Fruit fly (Drosophila melanogaster): ENCODE measurements around the gene dsb.

The dsb gene

DNA sequence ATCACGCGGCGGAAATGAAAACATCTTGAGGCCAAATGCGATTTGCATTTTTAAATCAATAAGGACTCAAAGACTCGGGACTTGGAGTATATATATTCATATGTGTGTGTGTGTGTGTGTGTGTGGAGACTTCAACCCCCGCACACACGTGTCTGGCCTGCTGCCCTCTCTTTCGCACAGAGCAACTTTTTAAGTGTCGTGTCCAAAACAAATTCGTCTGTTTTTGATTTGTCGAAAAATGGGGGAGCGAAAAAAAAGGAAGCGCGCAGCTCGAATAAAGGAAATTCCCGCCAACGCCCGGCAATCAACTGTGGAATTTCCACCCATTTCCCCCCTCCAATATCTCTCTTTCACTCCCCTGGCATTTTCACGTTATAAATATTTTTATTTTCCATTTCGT lies 19.0 kb upstream of the dsb start:
- TF ChIP-seq rgr (GFP tag; optimal IDR thresholded peaks at IDR 0.05) (no peak), Abd-B (GFP tag; optimal IDR thresholded peaks at IDR 0.05) (no peak), Jra (GFP tag; optimal IDR thresholded peaks at IDR 0.05) (no peak), dsf (GFP tag; optimal IDR thresholded peaks at IDR 0.05; ENCODE audit: borderline replicate concordance) (no peak)

DNA sequence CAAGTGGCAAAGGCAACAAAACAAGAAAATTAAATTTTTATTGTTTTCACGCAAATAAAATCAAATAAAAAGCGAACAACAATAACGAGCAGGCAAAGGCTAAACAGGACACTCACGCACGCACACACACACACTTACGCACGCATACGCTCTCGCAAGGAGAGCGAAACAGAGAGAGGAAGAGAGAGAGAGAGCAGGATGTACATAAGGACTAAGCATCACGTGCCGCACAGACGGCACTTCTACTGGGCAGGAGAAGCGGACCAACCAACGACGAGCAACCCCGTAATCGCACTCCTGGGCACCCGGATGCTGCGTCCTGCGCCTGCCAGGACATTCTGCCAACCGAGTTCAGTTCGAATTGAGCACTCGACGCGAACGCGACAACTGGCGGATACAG lies 10.9 kb upstream of the dsb start, which contains the start of gene Dbx:
TSS of gene Dbx (plus strand) at position 365 of the 400 bp plus-strand sequence.
- TF ChIP-seq lola (GFP tag; optimal IDR thresholded peaks at IDR 0.05) (no peak), Hr83 (GFP tag; optimal IDR thresholded peaks at IDR 0.05; ENCODE audit: poor library complexity, severe bottlenecking) (no peak), usp (GFP tag; optimal IDR thresholded peaks at IDR 0.05) (no peak), h (GFP tag; optimal IDR thresholded peaks at IDR 0.05) (no peak), HLH106 (tag; optimal IDR thresholded peaks at IDR 0.05) (no peak), Mio (GFP tag; optimal IDR thresholded peaks at IDR 0.05) (no peak), br (GFP tag; optimal IDR thresholded peaks at IDR 0.05) (no peak), Hnf4 (GFP tag; optimal IDR thresholded peaks at IDR 0.05) (no peak), N (GFP tag; optimal IDR thresholded peaks at IDR 0.05) (no peak), foxo (GFP tag; optimal IDR thresholded peaks at IDR 0.05) (no peak), Dif (GFP tag; optimal IDR thresholded peaks at IDR 0.05; ENCODE audit: partially characterized antibody) (no peak), CG32264 (GFP tag; optimal IDR thresholded peaks at IDR 0.05) (no peak), sage (GFP tag; optimal IDR thresholded peaks at IDR 0.05) (no peak), CrebA (GFP tag; optimal IDR thresholded peaks at IDR 0.05; ENCODE audit: borderline replicate concordance) (no peak)

- TF ChIP-seq pan (optimal IDR thresholded peaks at IDR 0.05): no peak
- no peak for TF ChIP-seq sage (GFP tag; optimal IDR thresholded peaks at IDR 0.05)
These were observed 10.1 kb upstream of the dsb start for dm6 chr3L:1920051-1920450.

DNA sequence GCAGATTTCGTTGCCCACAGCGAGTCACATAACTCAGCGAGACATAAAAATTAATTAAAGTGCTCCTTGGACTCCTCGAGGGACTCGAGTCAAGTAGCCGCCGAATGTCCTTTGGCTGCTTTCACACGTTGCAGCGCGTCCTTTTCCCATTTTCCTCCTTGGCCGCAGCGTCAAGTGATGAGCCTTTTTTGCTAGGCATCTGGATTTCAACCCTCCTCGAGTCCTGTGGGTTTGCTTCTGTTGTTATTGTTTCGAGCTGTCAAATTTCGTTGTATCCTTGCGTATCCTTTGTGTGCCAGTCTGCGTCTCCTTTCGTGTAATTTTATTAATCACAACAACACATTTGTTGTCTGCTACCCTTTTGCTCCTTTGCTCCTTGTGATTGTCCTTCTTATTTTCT lies 6.6 kb upstream of the dsb start:
- TF ChIP-seq psq (GFP tag; optimal IDR thresholded peaks at IDR 0.05): no peak
- no peak for TF ChIP-seq Vsx2 (GFP tag; optimal IDR thresholded peaks at IDR 0.05; ENCODE audit: partially characterized antibody)
- TF ChIP-seq CrebA (GFP tag; optimal IDR thresholded peaks at IDR 0.05; ENCODE audit: borderline replicate concordance): no peak
- no peak for TF ChIP-seq Rel (GFP tag; optimal IDR thresholded peaks at IDR 0.05)
- no peak for TF ChIP-seq Rel (tag; optimal IDR thresholded peaks at IDR 0.05)
- no peak for TF ChIP-seq tai (GFP tag; optimal IDR thresholded peaks at IDR 0.05)
- no peak for TF ChIP-seq usp (GFP tag; optimal IDR thresholded peaks at IDR 0.05)
- TF ChIP-seq CG9705 (GFP tag; optimal IDR thresholded peaks at IDR 0.05): no peak
- TF ChIP-seq Dfd (GFP tag; optimal IDR thresholded peaks at IDR 0.05): no peak
- TF ChIP-seq dsf (GFP tag; optimal IDR thresholded peaks at IDR 0.05; ENCODE audit: borderline replicate concordance): no peak
- TF ChIP-seq sv (GFP tag; optimal IDR thresholded peaks at IDR 0.05): no peak
- no peak for TF ChIP-seq foxo (GFP tag; optimal IDR thresholded peaks at IDR 0.05)
- no peak for TF ChIP-seq Hr83 (GFP tag; optimal IDR thresholded peaks at IDR 0.05; ENCODE audit: poor library complexity, severe bottlenecking)
- no peak for TF ChIP-seq Abd-B (GFP tag; optimal IDR thresholded peaks at IDR 0.05)
- TF ChIP-seq HLH106 (tag; optimal IDR thresholded peaks at IDR 0.05): no peak
- TF ChIP-seq fru (GFP tag; optimal IDR thresholded peaks at IDR 0.05): no peak

dm6 chr3L:1914668-1915067 lies 4.7 kb upstream of the dsb start:
- no peak for TF ChIP-seq Hnf4 (GFP tag; optimal IDR thresholded peaks at IDR 0.05)

DNA sequence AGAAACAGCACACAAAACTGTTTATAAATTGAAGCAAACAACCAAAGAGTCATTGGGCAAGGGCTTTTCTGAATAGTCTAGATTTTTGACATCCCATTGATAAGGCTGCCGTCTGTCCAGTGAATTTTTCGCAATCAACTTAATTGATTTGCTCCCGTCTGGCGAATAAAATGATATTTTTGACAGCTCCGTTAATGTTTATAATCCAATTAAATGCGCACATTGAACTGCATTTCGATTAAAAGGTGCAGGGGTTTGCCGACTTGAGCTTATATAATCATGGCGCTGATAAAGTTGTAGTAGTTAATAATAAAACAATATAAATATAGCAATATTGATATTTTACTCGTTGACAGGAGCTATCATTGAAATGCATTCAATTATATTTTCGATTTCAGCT lies 997 bp downstream of the dsb start:
- TF ChIP-seq HLH106 (tag; optimal IDR thresholded peaks at IDR 0.05) (no peak), CrebA (GFP tag; optimal IDR thresholded peaks at IDR 0.05; ENCODE audit: borderline replicate concordance) (no peak)

dm6 chr3L:1906208-1906607 lies 3.8 kb downstream of the dsb start:
- no peak for TF ChIP-seq OdsH (GFP tag; optimal IDR thresholded peaks at IDR 0.05)
- TF ChIP-seq fru (GFP tag; optimal IDR thresholded peaks at IDR 0.05): no peak
- no peak for TF ChIP-seq psq (GFP tag; optimal IDR thresholded peaks at IDR 0.05)
- no peak for TF ChIP-seq dsf (GFP tag; optimal IDR thresholded peaks at IDR 0.05; ENCODE audit: borderline replicate concordance)
- no peak for TF ChIP-seq dl (GFP tag; optimal IDR thresholded peaks at IDR 0.05; ENCODE audit: insufficient read depth in 1 of 2, partially characterized antibody in 2 of 2)
- no peak for TF ChIP-seq sage (GFP tag; optimal IDR thresholded peaks at IDR 0.05)
- no peak for TF ChIP-seq tai (GFP tag; optimal IDR thresholded peaks at IDR 0.05)
- TF ChIP-seq Hr78 (GFP tag; optimal IDR thresholded peaks at IDR 0.05): no peak
- TF ChIP-seq h (GFP tag; optimal IDR thresholded peaks at IDR 0.05): no peak
- no peak for TF ChIP-seq Jra (GFP tag; optimal IDR thresholded peaks at IDR 0.05)
- TF ChIP-seq jim (GFP tag; optimal IDR thresholded peaks at IDR 0.05): no peak
- TF ChIP-seq CG9705 (GFP tag; optimal IDR thresholded peaks at IDR 0.05): no peak
- TF ChIP-seq lola (GFP tag; optimal IDR thresholded peaks at IDR 0.05): no peak
- TF ChIP-seq N (GFP tag; optimal IDR thresholded peaks at IDR 0.05): no peak
- TF ChIP-seq br (GFP tag; optimal IDR thresholded peaks at IDR 0.05): no peak
- no peak for TF ChIP-seq Abd-B (GFP tag; optimal IDR thresholded peaks at IDR 0.05)
- TF ChIP-seq usp (GFP tag; optimal IDR thresholded peaks at IDR 0.05): no peak
